Fruit fly (Drosophila melanogaster) whole organism, embryonic: ENCODE measurements around the gene CG33557.

ENCODE experiments used
- Bgb ChIP-seq: fragments of 200-800 bp; sonication (Bioruptor generic); IDR thresholded peaks from 2 replicates; pipeline ENCODE4 v1.3.6; 2022; ENCODE audit warnings: missing biosample characterization, missing genetic modification characterization; ENCODE audit not compliant: partially characterized antibody
- Blimp-1 ChIP-seq: fragments of 200-800 bp; sonication (Bioruptor generic); optimal IDR thresholded peaks from 3 replicates; lab custom pipeline; 2018; ENCODE audit warnings: missing biosample characterization, missing genetic modification characterization, mild to moderate bottlenecking, moderate library complexity, missing genetic modification reagents
- CG10274 ChIP-seq: fragments of 200-800 bp; sonication (Bioruptor generic); optimal IDR thresholded peaks from 3 replicates; lab custom pipeline; 2017; ENCODE audit warnings: missing biosample characterization, mild to moderate bottlenecking, missing genetic modification characterization
- CG13775 ChIP-seq: fragments of 200-800 bp; sonication (Bioruptor generic); optimal IDR thresholded peaks from 3 replicates; lab custom pipeline; 2017; ENCODE audit warnings: missing biosample characterization, mild to moderate bottlenecking, missing genetic modification characterization
- CG14860 ChIP-seq: fragments of 200-800 bp; sonication (Bioruptor generic); IDR thresholded peaks from 3 replicates; pipeline ENCODE4 v1.3.6; 2022; ENCODE audit warnings: missing biosample characterization, missing genetic modification characterization; ENCODE audit not compliant: partially characterized antibody
- CG16815 ChIP-seq: fragments of 200-800 bp; sonication (Bioruptor generic); optimal IDR thresholded peaks from 3 replicates; lab custom pipeline; 2017; ENCODE audit warnings: missing biosample characterization, mild to moderate bottlenecking, missing genetic modification characterization
- CG17385 ChIP-seq: fragments of 200-800 bp; sonication (Bioruptor generic); optimal IDR thresholded peaks from 3 replicates; lab custom pipeline; 2018; ENCODE audit warnings: missing biosample characterization, mild to moderate bottlenecking, missing genetic modification characterization
- CG18764 ChIP-seq: fragments of 200-800 bp; sonication (Bioruptor generic); optimal IDR thresholded peaks from 3 replicates; lab custom pipeline; 2016; ENCODE audit warnings: missing biosample characterization, missing genetic modification characterization
- CG31365 ChIP-seq: fragments of 200-800 bp; sonication (Bioruptor generic); optimal IDR thresholded peaks from 2 replicates; lab custom pipeline; 2018; ENCODE audit warnings: missing biosample characterization, mild to moderate bottlenecking, missing genetic modification characterization
- CG31388 ChIP-seq: fragments of 200-800 bp; sonication (Bioruptor generic); optimal IDR thresholded peaks from 2 replicates; lab custom pipeline; 2016; ENCODE audit warnings: missing biosample characterization, missing genetic modification characterization
- CG33213 ChIP-seq: fragments of 200-800 bp; sonication (Bioruptor generic); optimal IDR thresholded peaks from 3 replicates; lab custom pipeline; 2016; ENCODE audit warnings: missing biosample characterization, missing genetic modification characterization
- CG43689 ChIP-seq: fragments of 200-800 bp; sonication (Bioruptor generic); IDR thresholded peaks from 2 replicates; pipeline ENCODE4 v1.3.6; 2022; ENCODE audit warnings: missing biosample characterization, missing genetic modification characterization
- CG4707 ChIP-seq: fragments of 200-800 bp; sonication (Bioruptor generic); optimal IDR thresholded peaks from 2 replicates; lab custom pipeline; 2018; ENCODE audit warnings: missing biosample characterization, mild to moderate bottlenecking, missing genetic modification characterization, moderate library complexity
- CG5953 ChIP-seq: fragments of 200-800 bp; sonication (Bioruptor generic); IDR thresholded peaks from 2 replicates; pipeline ENCODE4 v1.3.6; 2022; ENCODE audit warnings: missing biosample characterization, missing genetic modification characterization
- CG6254 ChIP-seq: fragments of 200-800 bp; sonication (Bioruptor generic); optimal IDR thresholded peaks from 3 replicates; lab custom pipeline; 2017; ENCODE audit warnings: mild to moderate bottlenecking, missing biosample characterization, missing genetic modification reagents, missing genetic modification characterization
- CG7372 ChIP-seq: fragments of 200-800 bp; sonication (Bioruptor generic); IDR thresholded peaks from 2 replicates; pipeline ENCODE4 v1.3.6; 2022; ENCODE audit warnings: missing biosample characterization, missing genetic modification characterization
- CG8281 ChIP-seq: fragments of 200-800 bp; sonication (Bioruptor generic); optimal IDR thresholded peaks from 2 replicates; lab custom pipeline; 2018; ENCODE audit warnings: missing biosample characterization, mild to moderate bottlenecking, missing genetic modification characterization, moderate library complexity
- CG9609 ChIP-seq: fragments of 200-800 bp; sonication (Bioruptor generic); optimal IDR thresholded peaks from 3 replicates; lab custom pipeline; 2016; ENCODE audit warnings: missing biosample characterization, missing genetic modification characterization
- Ets65A ChIP-seq: fragments of 200-800 bp; sonication (Bioruptor generic); peaks from one replicate; lab custom pipeline; 2016; ENCODE audit warnings: missing biosample characterization, missing genetic modification characterization
- Fer2 ChIP-seq: fragments of 200-800 bp; sonication (Bioruptor generic); optimal IDR thresholded peaks from 2 replicates; lab custom pipeline; 2018; ENCODE audit warnings: missing biosample characterization, mild to moderate bottlenecking, missing genetic modification characterization, moderate library complexity
- HLH4C ChIP-seq: fragments of 200-800 bp; sonication (Bioruptor generic); IDR thresholded peaks from 3 replicates; pipeline ENCODE4 v1.3.6; 2022; ENCODE audit warnings: missing biosample characterization, missing genetic modification characterization; ENCODE audit not compliant: partially characterized antibody
- Lim3 ChIP-seq: fragments of 200-800 bp; sonication (Bioruptor generic); IDR thresholded peaks from 2 replicates; pipeline ENCODE4 v1.3.6; 2022; ENCODE audit warnings: missing biosample characterization, missing genetic modification characterization
- Nf-YB ChIP-seq: fragments of 200-800 bp; sonication (Bioruptor generic); optimal IDR thresholded peaks from 3 replicates; lab custom pipeline; 2019; ENCODE audit warnings: missing biosample characterization, mild to moderate bottlenecking, missing genetic modification characterization, moderate library complexity
- Pdp1 ChIP-seq, 2 experiments: fragments of 200-800 bp; sonication (Bioruptor generic); optimal IDR thresholded peaks; 3 replicates each; lab custom pipeline; 2016; ENCODE audit warnings: missing biosample characterization in 2 of 2, missing genetic modification characterization in 2 of 2, mild to moderate bottlenecking in 1 of 2, moderate library complexity in 1 of 2
- Scr ChIP-seq: fragments of 200-800 bp; sonication (Bioruptor generic); IDR thresholded peaks from 2 replicates; pipeline ENCODE4 v1.3.6; 2022; ENCODE audit warnings: missing biosample characterization, missing genetic modification characterization; ENCODE audit not compliant: partially characterized antibody
- ac ChIP-seq: fragments of 200-800 bp; sonication (Bioruptor generic); optimal IDR thresholded peaks from 3 replicates; lab custom pipeline; 2017; ENCODE audit warnings: missing biosample characterization, mild to moderate bottlenecking, missing genetic modification characterization
- amos ChIP-seq: fragments of 200-800 bp; sonication (Bioruptor generic); IDR thresholded peaks from 2 replicates; pipeline ENCODE4 v1.3.6; 2022; ENCODE audit warnings: missing biosample characterization, missing genetic modification characterization; ENCODE audit not compliant: partially characterized antibody
- az2 ChIP-seq: fragments of 200-800 bp; sonication (Bioruptor generic); optimal IDR thresholded peaks from 3 replicates; lab custom pipeline; 2016; ENCODE audit warnings: missing biosample characterization, missing genetic modification characterization
- chinmo ChIP-seq: fragments of 200-800 bp; sonication (Bioruptor generic); IDR thresholded peaks from 4 replicates; pipeline ENCODE4 v1.3.6; 2022; ENCODE audit warnings: missing biosample characterization, missing genetic modification characterization; ENCODE audit not compliant: partially characterized antibody
- crol ChIP-seq: fragments of 200-800 bp; sonication (Bioruptor generic); IDR thresholded peaks from 2 replicates; pipeline ENCODE4 v1.3.6; 2022; ENCODE audit warnings: missing biosample characterization, missing genetic modification characterization
- da ChIP-seq: fragments of 200-800 bp; sonication (Bioruptor generic); optimal IDR thresholded peaks from 2 replicates; lab custom pipeline; 2016; ENCODE audit warnings: missing biosample characterization, missing genetic modification characterization
- fu2 ChIP-seq: fragments of 200-800 bp; sonication (Bioruptor generic); optimal IDR thresholded peaks from 2 replicates; lab custom pipeline; 2016; ENCODE audit warnings: missing biosample characterization, missing genetic modification characterization
- gcm ChIP-seq: fragments of 200-800 bp; sonication (Bioruptor generic); optimal IDR thresholded peaks from 2 replicates; lab custom pipeline; 2019; ENCODE audit warnings: missing biosample characterization, mild to moderate bottlenecking, missing genetic modification characterization, moderate library complexity
- gcm2 ChIP-seq: fragments of 200-800 bp; sonication (Bioruptor generic); optimal IDR thresholded peaks from 2 replicates; lab custom pipeline; 2016; ENCODE audit warnings: missing biosample characterization, missing genetic modification characterization
- inv ChIP-seq: fragments of 200-800 bp; sonication (Bioruptor generic); IDR thresholded peaks from 2 replicates; pipeline ENCODE4 v1.3.6; 2022; ENCODE audit warnings: missing biosample characterization, missing genetic modification characterization; ENCODE audit not compliant: partially characterized antibody
- ken ChIP-seq: fragments of 200-800 bp; sonication (Bioruptor generic); IDR thresholded peaks from 3 replicates; pipeline ENCODE4 v1.3.6; 2022; ENCODE audit warnings: missing biosample characterization, missing genetic modification characterization
- nom ChIP-seq: fragments of 200-800 bp; sonication (Bioruptor generic); optimal IDR thresholded peaks from 2 replicates; lab custom pipeline; 2017; ENCODE audit warnings: missing biosample characterization, missing genetic modification characterization, mild to moderate bottlenecking, moderate library complexity, missing genetic modification reagents
- onecut ChIP-seq: fragments of 200-800 bp; sonication (Bioruptor generic); IDR thresholded peaks from 2 replicates; pipeline ENCODE4 v1.3.6; 2022; ENCODE audit warnings: missing biosample characterization, missing genetic modification characterization
- pfk ChIP-seq: fragments of 200-800 bp; sonication (Bioruptor generic); optimal IDR thresholded peaks from 2 replicates; lab custom pipeline; 2018; ENCODE audit warnings: missing biosample characterization, mild to moderate bottlenecking, missing genetic modification characterization, moderate library complexity
- pum ChIP-seq: fragments of 200-800 bp; sonication (Bioruptor generic); optimal IDR thresholded peaks from 2 replicates; lab custom pipeline; 2016; ENCODE audit warnings: missing biosample characterization, missing genetic modification characterization
- sqz ChIP-seq: fragments of 200-800 bp; sonication (Bioruptor generic); optimal IDR thresholded peaks from 3 replicates; lab custom pipeline; 2018; ENCODE audit warnings: missing biosample characterization, mild to moderate bottlenecking, missing genetic modification characterization
- vvl ChIP-seq: fragments of 200-800 bp; sonication (Bioruptor generic); IDR thresholded peaks from 2 replicates; pipeline ENCODE4 v1.3.6; 2022; ENCODE audit warnings: missing biosample characterization, missing genetic modification characterization

The CG33557 gene

DNA sequence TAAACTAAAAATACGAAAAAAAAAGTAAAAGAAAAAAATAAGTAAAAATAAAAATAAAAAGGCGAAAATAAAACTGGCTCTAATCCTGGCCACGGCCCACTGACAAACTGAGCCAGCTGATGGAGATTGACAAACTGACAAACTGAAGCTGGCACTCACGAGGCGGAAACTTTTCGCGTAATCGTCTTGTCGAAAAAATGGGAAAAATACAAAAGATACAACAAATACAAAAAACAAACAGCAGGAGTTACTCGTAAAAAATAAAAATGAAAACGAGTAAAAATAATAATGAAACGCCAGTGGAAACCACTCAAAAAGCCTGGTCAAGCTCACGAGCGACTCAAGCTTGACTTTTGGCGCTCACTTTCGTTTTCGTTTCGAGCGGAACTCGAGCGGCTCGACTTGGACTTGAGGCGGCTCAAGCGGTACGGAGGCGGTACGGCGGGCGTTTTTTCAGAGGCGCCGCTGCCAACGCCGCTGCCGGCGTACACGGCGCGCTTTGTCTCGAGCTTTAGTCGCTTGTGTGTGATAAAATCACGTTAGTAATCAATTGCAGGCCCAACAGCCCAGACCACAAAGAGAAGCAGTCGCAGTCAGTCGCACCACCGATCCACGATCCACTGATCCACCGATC is 19.7 kb upstream of the CG33557 start, which contains the start of gene CG32694 (continued):
- TF ChIP-seq CG7372 (GFP tag; lab: Robert Waterston, UW) (no peak), crol (no peak), CG14860 (no peak), onecut (GFP tag; lab: Robert Waterston, UW) (no peak), inv (no peak), fu2 (GFP tag; lab: Kevin White, UChicago) (no peak), da (no peak), CG4707 (GFP tag; lab: Kevin White, UChicago) (no peak), gcm2 (GFP tag; lab: Kevin White, UChicago) (no peak), CG31388 (no peak), CG8281 (peak; percentile 68), ac (GFP tag; lab: Kevin White, UChicago) (no peak), amos (GFP tag; lab: Robert Waterston, UW) (peak; percentile 23; the same call in 1 of the 2 replicates), nom (GFP tag; lab: Kevin White, UChicago) (peak; percentile 78), Blimp-1 (GFP tag; lab: Kevin White, UChicago) (peak; percentile 93), CG43689 (no peak), Nf-YB (GFP tag; lab: Kevin White, UChicago) (no peak), CG9609 (GFP tag; lab: Kevin White, UChicago) (no peak), CG33213 (GFP tag; lab: Kevin White, UChicago) (no peak), CG18764 (GFP tag; lab: Kevin White, UChicago) (no peak), CG10274 (no peak), Scr (GFP tag; lab: Robert Waterston, UW) (no peak), Fer2 (tag; lab: Kevin White, UChicago) (no peak), gcm (no peak), CG16815 (GFP tag; lab: Kevin White, UChicago) (no peak), vvl (GFP tag; lab: Robert Waterston, UW) (0 out of 2 replicates have a peak, but pooled peaks have one; percentile 12), Lim3 (GFP tag; lab: Robert Waterston, UW) (no peak), Bgb (no peak), ken (GFP tag; lab: Robert Waterston, UW) (no peak), CG13775 (GFP tag; lab: Kevin White, UChicago) (no peak), pum (GFP tag; lab: Kevin White, UChicago) (no peak), pfk (no peak), CG31365 (tag; lab: Kevin White, UChicago) (no peak), chinmo (GFP tag; lab: Robert Waterston, UW) (peak; percentile 75; the same call in 2 of the 4 replicates)

DNA sequence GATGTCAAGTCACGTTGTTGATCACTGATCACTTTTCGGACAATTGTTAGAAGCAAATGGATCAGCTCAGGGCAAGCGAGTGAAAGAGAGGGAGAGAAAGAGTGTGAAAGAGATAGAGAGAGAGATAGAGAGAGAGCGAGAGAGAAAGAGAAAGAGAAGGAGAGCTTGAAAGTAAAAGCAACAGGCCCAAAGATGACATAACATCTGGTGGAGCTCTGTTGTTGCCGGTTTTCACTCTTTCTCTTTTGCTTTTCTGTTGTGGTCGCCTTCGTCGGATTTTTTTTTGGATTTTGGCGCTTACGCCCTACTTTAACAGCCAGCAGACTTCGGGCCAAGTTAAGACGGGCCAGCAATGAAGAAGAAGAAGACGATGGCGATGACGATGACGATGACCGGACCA is 18.0 kb upstream of the CG33557 start:
- TF ChIP-seq HLH4C (no peak), Blimp-1 (GFP tag; lab: Kevin White, UChicago) (peak; percentile 83), Pdp1 (GFP tag; optimal IDR thresholded peaks at IDR 0.05; lab: Kevin White, UChicago) (peak in 1 of 2 experiments; percentile 45), sqz (GFP tag; lab: Kevin White, UChicago) (peak; percentile 5), CG17385 (GFP tag; lab: Kevin White, UChicago) (no peak), CG5953 (GFP tag; lab: Robert Waterston, UW) (no peak), CG6254 (GFP tag; lab: Kevin White, UChicago) (no peak), Ets65A (GFP tag; lab: Kevin White, UChicago) (peak; percentile 65), az2 (GFP tag; lab: Kevin White, UChicago) (no peak)
